Worm (Caenorhabditis elegans): ENCODE results near the gene gfat-2.
"Not testable (repeated sequence)": the region's sequence is repeated elsewhere in the genome, so short reads cannot be mapped to it uniquely, and the experiment has no call there.

Gene gfat-2

ce11 chrIV:11394243-11394642 lies 15.8 kb upstream of the gfat-2 start, which contains the start of gene tag-89:
Gene tag-89 (plus strand): TSS chrIV:11394543.
- TF ChIP-seq zip-8 (tag; optimal IDR thresholded peaks at IDR 0.05) (no peak), ham-2 (GFP tag; optimal IDR thresholded peaks at IDR 0.05) (no peak), nhr-2 (tag; optimal IDR thresholded peaks at IDR 0.05) (no peak), ceh-39 (tag; optimal IDR thresholded peaks at IDR 0.05) (no peak)

ce11 chrIV:11398267-11398825 lies 11.7 kb upstream of the gfat-2 start, which contains the start of gene dsl-6:
Gene dsl-6 (minus strand): TSS chrIV:11398317.
- not testable (repeated sequence) for TF ChIP-seq mep-1 (tag; optimal IDR thresholded peaks at IDR 0.05); nhr-76 (tag; optimal IDR thresholded peaks at IDR 0.05); ces-1 (GFP tag; optimal IDR thresholded peaks at IDR 0.05)

ce11 chrIV:11401482-11401881 lies 8.5 kb upstream of the gfat-2 start:
- TF ChIP-seq elt-1 (tag; optimal IDR thresholded peaks at IDR 0.05; ENCODE audit: borderline replicate concordance, insufficient read depth) (no peak), mep-1 (tag; optimal IDR thresholded peaks at IDR 0.05) (no peak), nhr-12 (tag; optimal IDR thresholded peaks at IDR 0.05) (no peak), nhr-2 (tag; optimal IDR thresholded peaks at IDR 0.05) (no peak), blmp-1 (tag; optimal IDR thresholded peaks at IDR 0.05) (no peak), unc-39 (tag; optimal IDR thresholded peaks at IDR 0.05) (no peak), zip-8 (tag; optimal IDR thresholded peaks at IDR 0.05) (no peak), ces-1 (GFP tag; optimal IDR thresholded peaks at IDR 0.05) (no peak), nhr-76 (tag; optimal IDR thresholded peaks at IDR 0.05) (no peak), unc-120 (tag; optimal IDR thresholded peaks at IDR 0.05; ENCODE audit: poor library complexity, severe bottlenecking) (no peak), nhr-237 (tag; optimal IDR thresholded peaks at IDR 0.05) (no peak), elt-3 (tag; optimal IDR thresholded peaks at IDR 0.05) (no peak), M03D4.4 (tag; optimal IDR thresholded peaks at IDR 0.05) (no peak), mls-2 (tag; optimal IDR thresholded peaks at IDR 0.05) (no peak), sem-2 (GFP tag; optimal IDR thresholded peaks at IDR 0.05) (no peak), nhr-28 (tag; optimal IDR thresholded peaks at IDR 0.05) (no peak), tbx-8 (GFP tag; optimal IDR thresholded peaks at IDR 0.05) (no peak)

- TF ChIP-seq zip-8 (tag; optimal IDR thresholded peaks at IDR 0.05) (no peak), blmp-1 (tag; optimal IDR thresholded peaks at IDR 0.05) (no peak), snpc-4 (tag; optimal IDR thresholded peaks at IDR 0.05) (no peak), lin-32 (GFP tag; optimal IDR thresholded peaks at IDR 0.05) (no peak), M03D4.4 (tag; optimal IDR thresholded peaks at IDR 0.05) (no peak), nhr-12 (tag; optimal IDR thresholded peaks at IDR 0.05) (no peak), ceh-43 (GFP tag; optimal IDR thresholded peaks at IDR 0.05) (no peak), ham-2 (GFP tag; optimal IDR thresholded peaks at IDR 0.05) (no peak), lsy-2 (tag; optimal IDR thresholded peaks at IDR 0.05) (no peak), sptf-1 (tag; optimal IDR thresholded peaks at IDR 0.05) (no peak), ztf-11 (tag; optimal IDR thresholded peaks at IDR 0.05) (no peak)
Measured at ce11 chrIV:11403288-11403991, 6.6 kb upstream of the gfat-2 start, which contains the start of the genes memi-3 and cyp-31A2. Gene memi-3 (minus strand): TSS chrIV:11403338. Gene cyp-31A2 (plus strand): TSS chrIV:11403961.

- TF ChIP-seq M03D4.4 (tag; optimal IDR thresholded peaks at IDR 0.05) (peak; percentile 3), cnd-1 (tag; optimal IDR thresholded peaks at IDR 0.05) (peak; percentile 52), lin-13 (tag; optimal IDR thresholded peaks at IDR 0.05) (peak; percentile 31), sem-2 (GFP tag; optimal IDR thresholded peaks at IDR 0.05) (peak; percentile 42), tbx-8 (GFP tag; optimal IDR thresholded peaks at IDR 0.05) (peak; percentile 12)
Measured at ce11 chrIV:11406744-11407690, 3.0 kb upstream of the gfat-2 start, which contains the start of the genes his-63 and his-64. Gene his-63 (minus strand): TSS chrIV:11406861. Gene his-64 (plus strand): TSS chrIV:11407116.

Measured in whole organism, mixed stage, embryonic.